Fruit fly (Drosophila melanogaster): ENCODE results near the gene CG4766.
A peak's percentile ranks its signal among the peaks of the same experiment; 100 is the strongest.

The CG4766 gene

dm6 chrX:5980883-5981282 lies 19.7 kb downstream of the CG4766 start (continued):
- TF ChIP-seq wek (GFP tag; optimal IDR thresholded peaks at IDR 0.05) (peak; percentile 21), gcm (GFP tag; optimal IDR thresholded peaks at IDR 0.05) (peak; percentile 22), CG6272 (GFP tag; IDR thresholded peaks at IDR 0.05) (peak; percentile 44; the same call in 1 of the 2 replicates), usp (GFP tag; optimal IDR thresholded peaks at IDR 0.05) (no peak), Poxn (GFP tag; IDR thresholded peaks at IDR 0.05) (peak; percentile 58; the same call in 1 of the 2 replicates), phol (tag; optimal IDR thresholded peaks at IDR 0.05) (peak; percentile 57), insv (GFP tag; optimal IDR thresholded peaks at IDR 0.05) (no peak), dysf (GFP tag; IDR thresholded peaks at IDR 0.05) (peak; percentile 89), MTF-1 (GFP tag; optimal IDR thresholded peaks at IDR 0.05; ENCODE audit: borderline replicate concordance) (peak; percentile 44), CG15514 (GFP tag; optimal IDR thresholded peaks at IDR 0.05) (peak; percentile 70), tin (GFP tag; optimal IDR thresholded peaks at IDR 0.05) (peak; percentile 51), rib (GFP tag; IDR thresholded peaks at IDR 0.05) (peak; percentile 56; the same call in 1 of the 2 replicates), CG11247 (GFP tag; IDR thresholded peaks at IDR 0.05) (peak; percentile 75), CG1233 (GFP tag; optimal IDR thresholded peaks at IDR 0.05) (peak; percentile 53), h (optimal IDR thresholded peaks at IDR 0.05) (no peak), so (GFP tag; IDR thresholded peaks at IDR 0.05) (0 out of 3 replicates have a peak, but pooled peaks have one; percentile 69), E2f1 (GFP tag; IDR thresholded peaks at IDR 0.05) (peak; percentile 64), pan (optimal IDR thresholded peaks at IDR 0.05) (no peak), pan (GFP tag; optimal IDR thresholded peaks at IDR 0.05 in 1 of 2, IDR thresholded peaks at IDR 0.05 in 1 of 2) (peak in 1 of 2 experiments; percentile 90), pum (GFP tag; optimal IDR thresholded peaks at IDR 0.05) (no peak), CG43689 (GFP tag; IDR thresholded peaks at IDR 0.05) (0 out of 2 replicates have a peak, but pooled peaks have one; percentile 61), CG7839 (tag; optimal IDR thresholded peaks at IDR 0.05) (peak; percentile 84), Dek (tag; optimal IDR thresholded peaks at IDR 0.05) (peak; percentile 73), pita (GFP tag; optimal IDR thresholded peaks at IDR 0.05) (no peak), scrt (GFP tag; optimal IDR thresholded peaks at IDR 0.05) (peak; percentile 67), Hmx (GFP tag; optimal IDR thresholded peaks at IDR 0.05) (peak; percentile 15), croc (GFP tag; conservative IDR thresholded peaks at IDR 0.05) (0 out of 3 replicates have a peak, but pooled peaks have one; percentile 41), CG6689 (GFP tag; IDR thresholded peaks at IDR 0.05) (peak; percentile 80), CG11504 (tag; optimal IDR thresholded peaks at IDR 0.05) (peak; percentile 82), CG34376 (GFP tag; optimal IDR thresholded peaks at IDR 0.05) (peak; percentile 73), CG13894 (tag; optimal IDR thresholded peaks at IDR 0.05) (peak; percentile 74), Six4 (GFP tag; optimal IDR thresholded peaks at IDR 0.05) (peak; percentile 34), amos (GFP tag; IDR thresholded peaks at IDR 0.05; ENCODE audit: partially characterized antibody) (no peak), Asciz (GFP tag; optimal IDR thresholded peaks at IDR 0.05) (peak; percentile 29), lmd (GFP tag; IDR thresholded peaks at IDR 0.05) (peak; percentile 87), CG9817 (tag; optimal IDR thresholded peaks at IDR 0.05) (peak; percentile 82), CG10209 (GFP tag; optimal IDR thresholded peaks at IDR 0.05) (peak; percentile 66), CG3163 (GFP tag; optimal IDR thresholded peaks at IDR 0.05) (no peak), CG10654 (GFP tag; optimal IDR thresholded peaks at IDR 0.05) (peak; percentile 56), sr (GFP tag; IDR thresholded peaks at IDR 0.05) (peak; percentile 41; the same call in 1 of the 3 replicates), Dp (GFP tag; optimal IDR thresholded peaks at IDR 0.05) (no peak), Xrp1 (GFP tag; IDR thresholded peaks at IDR 0.05) (peak; percentile 73), CG7372 (GFP tag; IDR thresholded peaks at IDR 0.05) (peak; percentile 62), row (GFP tag; IDR thresholded peaks at IDR 0.05) (peak; percentile 88), Rfx (GFP tag; IDR thresholded peaks at IDR 0.05) (peak; percentile 91), TFAM (GFP tag; optimal IDR thresholded peaks at IDR 0.05) (no peak), wdn (GFP tag; IDR thresholded peaks at IDR 0.05) (peak; percentile 66), knrl (GFP tag; IDR thresholded peaks at IDR 0.05; ENCODE audit: partially characterized antibody) (no peak), lilli (GFP tag; optimal IDR thresholded peaks at IDR 0.05) (peak; percentile 77), Ets65A (GFP tag) (peak; percentile 78), HLH4C (GFP tag; IDR thresholded peaks at IDR 0.05; ENCODE audit: partially characterized antibody) (no peak)

Data from whole organism, embryonic.